Worm (Caenorhabditis elegans): ENCODE data around the gene dpy-19.

DNA sequence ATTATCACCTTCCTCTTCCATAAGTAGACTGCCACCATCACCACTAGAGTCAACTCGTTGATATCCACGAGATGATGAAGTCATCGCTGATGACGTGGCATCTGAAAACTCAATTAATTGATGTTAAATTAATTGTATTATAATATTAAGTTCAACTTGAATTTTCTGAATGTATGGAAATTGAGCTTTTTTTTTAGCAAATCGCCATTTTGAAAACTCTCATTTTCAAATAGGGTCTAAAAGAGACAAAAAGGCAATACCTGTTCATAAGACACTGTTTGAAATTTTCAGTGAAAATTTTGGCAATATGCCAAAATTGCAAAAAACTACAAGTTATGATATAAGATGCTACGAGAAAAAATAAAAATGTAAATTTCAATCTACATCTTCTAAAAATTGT, 23.6 kb downstream of the dpy-19 start, which contains the start of gene twk-7:
- TF ChIP-seq Y5F2A.4 (GFP tag; optimal IDR thresholded peaks at IDR 0.05), result no peak
- no peak for TF ChIP-seq fos-1 (tag; optimal IDR thresholded peaks at IDR 0.05)
- no peak for TF ChIP-seq lin-29 (GFP tag; IDR thresholded peaks at IDR 0.05)
- no peak for TF ChIP-seq unc-39 (tag; optimal IDR thresholded peaks at IDR 0.05)
- TF ChIP-seq spr-1 (tag; optimal IDR thresholded peaks at IDR 0.05), result no peak
- TF ChIP-seq egl-27 (tag; optimal IDR thresholded peaks at IDR 0.05), result no peak

Measured in whole organism, L4 larva.